Fruit fly (Drosophila melanogaster) Kc167 (cell line): ENCODE measurements around the gene CG6013.

ENCODE experiments used
- Sin3A ChIP-seq: fragments of >200 bp; optimal IDR thresholded peaks from 2 replicates; lab custom pipeline; 2018; ENCODE audit warnings: missing external identifiers
- h ChIP-seq: fragments of >200 bp; optimal IDR thresholded peaks from 3 replicates; lab custom pipeline; 2018; ENCODE audit warnings: missing external identifiers

- TF ChIP-seq h (lab: Kevin White, UChicago) (no peak), Sin3A (lab: Kevin White, UChicago) (no peak)
These were observed 33.7 kb upstream of the CG6013 start for dm6 chr3R:18997388-18998287.
